Worm (Caenorhabditis elegans): Measurements from ENCODE around the gene F16G10.9.

The F16G10.9 gene

ce11 chrII:2342004-2342479 is 43.4 kb downstream of the F16G10.9 start, which contains the start of gene F43C11.6:
TSS of gene F43C11.6 (plus strand) at chrII:2342429.
- TF ChIP-seq unc-120 (tag; optimal IDR thresholded peaks at IDR 0.05; ENCODE audit: poor library complexity, severe bottlenecking) (no peak), hlh-1 (tag; optimal IDR thresholded peaks at IDR 0.05) (peak; percentile 13), pha-4 (tag; optimal IDR thresholded peaks at IDR 0.05) (no peak), mep-1 (tag; optimal IDR thresholded peaks at IDR 0.05) (peak; percentile 8), elt-1 (tag; optimal IDR thresholded peaks at IDR 0.05; ENCODE audit: borderline replicate concordance, insufficient read depth) (no peak), ztf-11 (tag; optimal IDR thresholded peaks at IDR 0.05) (no peak), ceh-39 (tag; optimal IDR thresholded peaks at IDR 0.05) (peak; percentile 26), blmp-1 (tag; optimal IDR thresholded peaks at IDR 0.05) (no peak), ham-2 (GFP tag; optimal IDR thresholded peaks at IDR 0.05) (no peak), unc-39 (tag; optimal IDR thresholded peaks at IDR 0.05) (no peak), sem-2 (GFP tag; optimal IDR thresholded peaks at IDR 0.05) (no peak), nhr-28 (tag; optimal IDR thresholded peaks at IDR 0.05) (no peak), cnd-1 (tag; optimal IDR thresholded peaks at IDR 0.05) (no peak), ceh-83 (GFP tag; optimal IDR thresholded peaks at IDR 0.05) (no peak), lin-13 (tag; optimal IDR thresholded peaks at IDR 0.05) (peak; percentile 41), flh-1 (GFP tag; optimal IDR thresholded peaks at IDR 0.05) (no peak), nhr-76 (tag; optimal IDR thresholded peaks at IDR 0.05) (no peak), lsy-2 (tag; optimal IDR thresholded peaks at IDR 0.05) (peak; percentile 20), sptf-1 (tag; optimal IDR thresholded peaks at IDR 0.05) (no peak), nhr-12 (tag; optimal IDR thresholded peaks at IDR 0.05) (no peak), mab-5 (tag; optimal IDR thresholded peaks at IDR 0.05) (no peak), drap-1 (GFP tag; optimal IDR thresholded peaks at IDR 0.05) (no peak), nhr-2 (tag; optimal IDR thresholded peaks at IDR 0.05) (no peak), unc-62 (GFP tag; optimal IDR thresholded peaks at IDR 0.05) (no peak)

- no peak for TF ChIP-seq sptf-1 (tag; optimal IDR thresholded peaks at IDR 0.05)
- no peak for TF ChIP-seq ceh-39 (tag; optimal IDR thresholded peaks at IDR 0.05)
- no peak for TF ChIP-seq elt-1 (tag; optimal IDR thresholded peaks at IDR 0.05; ENCODE audit: borderline replicate concordance, insufficient read depth)
- no peak for TF ChIP-seq lsy-2 (tag; optimal IDR thresholded peaks at IDR 0.05)
These were observed 43.9 kb downstream of the F16G10.9 start, which contains the start of gene enri-1 for ce11 chrII:2341515-2341914. TSS of gene enri-1 (minus strand) at chrII:2341615.

- TF ChIP-seq ceh-39 (tag; optimal IDR thresholded peaks at IDR 0.05), result no peak
- no peak for TF ChIP-seq lin-32 (GFP tag; optimal IDR thresholded peaks at IDR 0.05)
- peak; percentile 26 for TF ChIP-seq ces-1 (GFP tag; optimal IDR thresholded peaks at IDR 0.05)
- no peak for TF ChIP-seq drap-1 (GFP tag; optimal IDR thresholded peaks at IDR 0.05)
- no peak for TF ChIP-seq mab-5 (tag; optimal IDR thresholded peaks at IDR 0.05)
- no peak for TF ChIP-seq sem-2 (GFP tag; optimal IDR thresholded peaks at IDR 0.05)
- TF ChIP-seq elt-3 (tag; optimal IDR thresholded peaks at IDR 0.05), result no peak
- peak; percentile 37 for TF ChIP-seq hlh-1 (tag; optimal IDR thresholded peaks at IDR 0.05)
- TF ChIP-seq ceh-43 (GFP tag; optimal IDR thresholded peaks at IDR 0.05), result no peak
These were observed 44.4 kb downstream of the F16G10.9 start for ce11 chrII:2340974-2341373.

- TF ChIP-seq ham-2 (GFP tag; optimal IDR thresholded peaks at IDR 0.05) (peak; percentile 12), M03D4.4 (tag; optimal IDR thresholded peaks at IDR 0.05) (no peak)
These were observed 49.2 kb downstream of the F16G10.9 start for ce11 chrII:2336177-2336576.

ce11 chrII:2335572-2335971 is 49.8 kb downstream of the F16G10.9 start, which contains the start of gene F43C11.7:
TSS of gene F43C11.7 (plus strand) at chrII:2335897.
- peak; percentile 98 for TF ChIP-seq zip-8 (tag; optimal IDR thresholded peaks at IDR 0.05)
- TF ChIP-seq cnd-1 (tag; optimal IDR thresholded peaks at IDR 0.05), result no peak
